Fruit fly (Drosophila melanogaster) whole organism, embryonic: ENCODE measurements around the gene Vps37B.

Source experiments
- CG11504 ChIP-seq: fragments of 200-800 bp; sonication (Bioruptor generic); optimal IDR thresholded peaks from 3 replicates; lab custom pipeline; 2019; ENCODE audit warnings: missing biosample characterization, mild to moderate bottlenecking, missing genetic modification characterization, moderate library complexity
- CG4328 ChIP-seq: fragments of 200-800 bp; sonication (Bioruptor generic); optimal IDR thresholded peaks from 3 replicates; lab custom pipeline; 2017; ENCODE audit warnings: missing biosample characterization, missing genetic modification reagents, missing genetic modification characterization
- D ChIP-seq, 2 experiments: fragments of 200-800 bp in 1 of 2; fragments of >200 bp in 1 of 2; sonication (Bioruptor generic) in 1 of 2; optimal IDR thresholded peaks; 2 replicates in 1 of 2; 3 replicates in 1 of 2; lab custom pipeline; 2017; ENCODE audit warnings: mild to moderate bottlenecking in 1 of 2, missing biosample characterization in 1 of 2, missing genetic modification characterization in 1 of 2, missing genetic modification reagents in 1 of 2
- MTF-1 ChIP-seq: fragments of 200-800 bp; sonication (Bioruptor generic); optimal IDR thresholded peaks from 2 replicates; lab custom pipeline; 2018; ENCODE audit warnings: missing biosample characterization, mild to moderate bottlenecking, missing genetic modification characterization, borderline replicate concordance
- Ptx1 ChIP-seq: fragments of 200-800 bp; sonication (Bioruptor generic); IDR thresholded peaks from 2 replicates; pipeline ENCODE4 v1.3.6; 2022; ENCODE audit warnings: missing biosample characterization, missing genetic modification characterization
- al ChIP-seq: fragments of 200-800 bp; sonication (Bioruptor generic); IDR thresholded peaks from 2 replicates; pipeline ENCODE4 v1.3.6; 2022; ENCODE audit warnings: missing biosample characterization, missing genetic modification characterization
- corto ChIP-seq: fragments of 200-800 bp; sonication (Bioruptor generic); optimal IDR thresholded peaks from 2 replicates; lab custom pipeline; 2016; ENCODE audit warnings: missing biosample characterization, mild to moderate bottlenecking, missing genetic modification characterization, moderate library complexity
- insv ChIP-seq, 2 experiments: fragments of 200-800 bp; sonication (Bioruptor generic); optimal IDR thresholded peaks; 3 replicates each; lab custom pipeline; 2016 to 2018; ENCODE audit warnings: missing biosample characterization in 2 of 2, missing genetic modification characterization in 2 of 2
- kay ChIP-seq: fragments of 200-800 bp; sonication (Bioruptor generic); optimal IDR thresholded peaks from 2 replicates; lab custom pipeline; 2016; ENCODE audit warnings: missing biosample characterization, missing genetic modification characterization
- lmd ChIP-seq: fragments of 200-800 bp; sonication (Bioruptor generic); IDR thresholded peaks from 2 replicates; pipeline ENCODE4 v1.3.6; 2022; ENCODE audit warnings: missing biosample characterization, missing genetic modification characterization
- psq ChIP-seq: fragments of 200-800 bp; sonication (Bioruptor generic); optimal IDR thresholded peaks from 2 replicates; lab custom pipeline; 2017; ENCODE audit warnings: missing biosample characterization, missing genetic modification characterization
- sens-2 ChIP-seq: fragments of 200-800 bp; sonication (Bioruptor generic); IDR thresholded peaks from 2 replicates; pipeline ENCODE4 v1.3.6; 2022; ENCODE audit warnings: missing biosample characterization, missing genetic modification characterization
- tll ChIP-seq, 2 experiments: fragments of 200-800 bp in 1 of 2; fragments of >200 bp in 1 of 2; sonication (Bioruptor generic) in 1 of 2; optimal IDR thresholded peaks; 2 replicates each; lab custom pipeline; 2017 to 2019; ENCODE audit warnings: missing biosample characterization in 2 of 2, missing genetic modification characterization in 2 of 2, mild to moderate bottlenecking in 1 of 2, moderate library complexity in 1 of 2

DNA sequence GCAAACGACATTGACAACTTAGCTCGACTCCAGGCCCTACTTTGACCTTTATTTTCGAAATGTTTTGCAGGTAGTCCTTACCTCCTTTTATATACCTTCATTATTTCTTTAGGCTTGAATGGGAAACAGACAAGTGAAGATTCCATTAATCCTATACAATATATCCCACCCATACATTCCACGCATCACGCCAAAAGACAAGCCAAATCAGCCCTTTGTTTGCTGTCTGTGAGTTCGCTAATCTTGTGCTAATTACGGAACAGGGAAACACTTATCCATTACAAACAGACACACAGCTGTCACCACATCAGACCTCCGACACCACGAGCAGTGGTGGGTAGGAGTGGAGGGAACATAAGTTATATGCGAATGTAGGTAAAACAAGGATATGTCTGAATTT, 14.8 kb downstream of the Vps37B start, which contains the start of gene CG33293:
- TF ChIP-seq kay (no peak), lmd (GFP tag; lab: Robert Waterston, UW) (no peak), Ptx1 (GFP tag; lab: Robert Waterston, UW) (no peak), D (optimal IDR thresholded peaks at IDR 0.05; lab: Kevin White, UChicago) (no peak), D (GFP tag; optimal IDR thresholded peaks at IDR 0.05; lab: Kevin White, UChicago) (no peak), insv (GFP tag; optimal IDR thresholded peaks at IDR 0.05; lab: Kevin White, UChicago) (no peak), CG11504 (tag; lab: Kevin White, UChicago) (no peak), corto (GFP tag; lab: Kevin White, UChicago) (no peak), MTF-1 (no peak), CG4328 (GFP tag; lab: Kevin White, UChicago) (no peak), al (GFP tag; lab: Robert Waterston, UW) (no peak), tll (GFP tag; optimal IDR thresholded peaks at IDR 0.05; lab: Kevin White, UChicago) (peak in 1 of 2 experiments; percentile 58), psq (GFP tag; lab: Kevin White, UChicago) (no peak), sens-2 (no peak)
